Worm (Caenorhabditis elegans) whole organism, young adult: ENCODE measurements around the gene gei-4.

Experiments used
- B0035.1 ChIP-seq: sonication (generic microtip); optimal IDR thresholded peaks from 2 replicates; lab custom pipeline; 2016; ENCODE audit warnings: missing genetic modification characterization, mild to moderate bottlenecking, missing compliant biosample characterization, missing genotype, missing genetic modification reagents
- D2030.7 ChIP-seq: fragments of 200-800 bp; sonication (Bioruptor generic); IDR thresholded peaks from 2 replicates; pipeline ENCODE4 v1.3.6; 2022; ENCODE audit warnings: missing genetic modification reagents, missing genetic modification characterization, missing compliant biosample characterization
- F22D6.2 ChIP-seq: sonication (generic microtip); optimal IDR thresholded peaks from 2 replicates; lab custom pipeline; 2016; ENCODE audit warnings: mild to moderate bottlenecking, missing genetic modification characterization, missing compliant biosample characterization
- F57A8.1 ChIP-seq: fragments of 200-800 bp; sonication (Bioruptor generic); optimal IDR thresholded peaks from 2 replicates; lab custom pipeline; 2018; ENCODE audit warnings: mild to moderate bottlenecking, missing genetic modification characterization, moderate library complexity, missing compliant biosample characterization
- F57C9.4 ChIP-seq: sonication (generic microtip); optimal IDR thresholded peaks from 2 replicates; lab custom pipeline; 2017; ENCODE audit warnings: mild to moderate bottlenecking, missing genetic modification characterization, missing compliant biosample characterization
- T07F8.4 ChIP-seq: sonication (generic microtip); optimal IDR thresholded peaks from 2 replicates; lab custom pipeline; 2016; ENCODE audit warnings: mild to moderate bottlenecking, missing genetic modification characterization, moderate library complexity, missing compliant biosample characterization
- T26A5.8 ChIP-seq: sonication (generic microtip); optimal IDR thresholded peaks from 2 replicates; lab custom pipeline; 2016; ENCODE audit warnings: missing genetic modification characterization, missing compliant biosample characterization
- Y67H2A.10 ChIP-seq: fragments of 200-800 bp; sonication (Bioruptor generic); conservative IDR thresholded peaks from 2 replicates; pipeline ENCODE4 v1.3.6; 2022; ENCODE audit warnings: missing genetic modification reagents, missing genetic modification characterization, missing compliant biosample characterization
- Y79H2A.3 ChIP-seq: fragments of 200-800 bp; sonication (Bioruptor generic); conservative IDR thresholded peaks from 2 replicates; pipeline ENCODE4 v1.3.6; 2022; ENCODE audit warnings: missing genetic modification reagents, missing genetic modification characterization, missing compliant biosample characterization
- aptf-2 ChIP-seq: fragments of 200-800 bp; sonication (Bioruptor generic); conservative IDR thresholded peaks from 2 replicates; pipeline ENCODE4 v1.3.6; 2022; ENCODE audit warnings: missing genetic modification reagents, missing genetic modification characterization, missing compliant biosample characterization
- athp-1 ChIP-seq: sonication (generic microtip); optimal IDR thresholded peaks from 2 replicates; lab custom pipeline; 2017; ENCODE audit warnings: mild to moderate bottlenecking, missing genetic modification characterization, missing compliant biosample characterization
- attf-3 ChIP-seq: fragments of 200-800 bp; sonication (Bioruptor generic); conservative IDR thresholded peaks from 2 replicates; pipeline ENCODE4 v1.3.6; 2022; ENCODE audit warnings: missing genetic modification reagents, missing genetic modification characterization, missing compliant biosample characterization
- cebp-1 ChIP-seq, 2 experiments: fragments of 200-800 bp in 1 of 2; sonication (Bioruptor generic) in 1 of 2; sonication (generic microtip) in 1 of 2; IDR thresholded peaks in 1 of 2; optimal IDR thresholded peaks in 1 of 2; 2 replicates each; pipeline versions ENCODE4 v1.3.6 to Lab custom; 2017 to 2022; ENCODE audit warnings: missing compliant biosample characterization in 2 of 2, missing genetic modification characterization in 2 of 2, mild to moderate bottlenecking in 1 of 2, missing genetic modification reagents in 1 of 2, moderate library complexity in 1 of 2
- ceh-27 ChIP-seq: fragments of 200-800 bp; sonication (Bioruptor generic); optimal IDR thresholded peaks from 2 replicates; lab custom pipeline; 2018; ENCODE audit warnings: mild to moderate bottlenecking, missing genetic modification characterization, moderate library complexity, missing compliant biosample characterization
- ceh-91 ChIP-seq: fragments of 200-800 bp; sonication (Bioruptor generic); IDR thresholded peaks from 2 replicates; pipeline ENCODE4 v1.3.6; 2022; ENCODE audit warnings: missing genetic modification reagents, missing genetic modification characterization, missing compliant biosample characterization
- chd-7 ChIP-seq: sonication (generic microtip); optimal IDR thresholded peaks from 2 replicates; lab custom pipeline; 2016; ENCODE audit warnings: mild to moderate bottlenecking, missing genetic modification characterization, moderate library complexity, missing compliant biosample characterization
- die-1 ChIP-seq: sonication (generic microtip); optimal IDR thresholded peaks from 2 replicates; lab custom pipeline; 2016; ENCODE audit warnings: missing genotype, mild to moderate bottlenecking, missing genetic modification characterization, missing compliant biosample characterization
- dox-1 ChIP-seq: fragments of 200-800 bp; sonication (Bioruptor generic); IDR thresholded peaks from 2 replicates; pipeline ENCODE4 v1.3.6; 2022; ENCODE audit warnings: missing genetic modification reagents, missing genetic modification characterization, missing compliant biosample characterization
- ekl-4 ChIP-seq: fragments of 200-800 bp; sonication (Bioruptor generic); IDR thresholded peaks from 2 replicates; pipeline ENCODE4 v1.3.6; 2022; ENCODE audit warnings: missing genetic modification reagents, missing genetic modification characterization, missing compliant biosample characterization
- ets-4 ChIP-seq: fragments of 200-800 bp; sonication (Bioruptor generic); optimal IDR thresholded peaks from 2 replicates; lab custom pipeline; 2018; ENCODE audit warnings: mild to moderate bottlenecking, missing genetic modification characterization, missing compliant biosample characterization
- fkh-3 ChIP-seq: sonication (generic microtip); optimal IDR thresholded peaks from 2 replicates; lab custom pipeline; 2016; ENCODE audit warnings: mild to moderate bottlenecking, missing genetic modification characterization, missing compliant biosample characterization
- hlh-26 ChIP-seq: fragments of 200-800 bp; sonication (Bioruptor generic); conservative IDR thresholded peaks from 2 replicates; pipeline ENCODE4 v1.3.6; 2022; ENCODE audit warnings: missing genetic modification reagents, missing genetic modification characterization, missing compliant biosample characterization
- hmg-1.2 ChIP-seq: fragments of 200-800 bp; sonication (Bioruptor generic); IDR thresholded peaks from 2 replicates; pipeline ENCODE4 v1.3.6; 2022; ENCODE audit warnings: missing genetic modification reagents, missing genetic modification characterization, missing compliant biosample characterization
- hrde-1 ChIP-seq: sonication (generic microtip); optimal IDR thresholded peaks from 2 replicates; lab custom pipeline; 2016; ENCODE audit warnings: missing genetic modification characterization, mild to moderate bottlenecking, missing compliant biosample characterization, moderate library complexity, missing genotype, missing genetic modification reagents, borderline replicate concordance
- hsf-1 ChIP-seq: fragments of 200-800 bp; sonication (Bioruptor generic); IDR thresholded peaks from 2 replicates; pipeline ENCODE4 v1.3.6; 2022; ENCODE audit warnings: missing genetic modification reagents, missing genetic modification characterization, missing compliant biosample characterization
- lag-1 ChIP-seq: fragments of 200-800 bp; sonication (Bioruptor generic); IDR thresholded peaks from 2 replicates; pipeline ENCODE4 v1.3.6; 2022; ENCODE audit warnings: missing genetic modification reagents, missing genetic modification characterization, missing compliant biosample characterization
- let-607 ChIP-seq, 2 experiments: fragments of 200-800 bp in 1 of 2; sonication (Bioruptor generic) in 1 of 2; sonication (generic microtip) in 1 of 2; optimal IDR thresholded peaks; 2 replicates each; lab custom pipeline; 2016 to 2018; ENCODE audit warnings: mild to moderate bottlenecking in 2 of 2, missing compliant biosample characterization in 2 of 2, missing genetic modification characterization in 2 of 2, moderate library complexity in 2 of 2, missing genotype in 1 of 2
- lin-26 ChIP-seq: fragments of 200-800 bp; sonication (Bioruptor generic); IDR thresholded peaks from 2 replicates; pipeline ENCODE4 v1.3.6; 2022; ENCODE audit warnings: missing genetic modification reagents, missing genetic modification characterization, missing compliant biosample characterization
- lin-40 ChIP-seq: sonication (generic microtip); optimal IDR thresholded peaks from 2 replicates; lab custom pipeline; 2016; ENCODE audit warnings: missing genetic modification characterization, mild to moderate bottlenecking, missing compliant biosample characterization, missing genotype, missing genetic modification reagents
- lsl-1 ChIP-seq: fragments of 200-800 bp; sonication (Bioruptor generic); optimal IDR thresholded peaks from 2 replicates; lab custom pipeline; 2018; ENCODE audit warnings: mild to moderate bottlenecking, missing genetic modification characterization, moderate library complexity, missing compliant biosample characterization
- lsy-27 ChIP-seq: sonication (generic microtip); optimal IDR thresholded peaks from 2 replicates; lab custom pipeline; 2017; ENCODE audit warnings: missing genetic modification characterization, mild to moderate bottlenecking, missing compliant biosample characterization, antibody characterized with exemption, missing genotype, borderline replicate concordance; ENCODE audit not compliant: insufficient read depth
- mcd-1 ChIP-seq: fragments of 200-800 bp; sonication (Bioruptor generic); IDR thresholded peaks from 2 replicates; pipeline ENCODE4 v1.3.6; 2022; ENCODE audit warnings: missing genetic modification reagents, missing genetic modification characterization, missing compliant biosample characterization
- mel-28 ChIP-seq: sonication (generic microtip); optimal IDR thresholded peaks from 2 replicates; lab custom pipeline; 2016; ENCODE audit warnings: borderline replicate concordance, mild to moderate bottlenecking, missing genetic modification characterization, missing compliant biosample characterization
- nfyb-1 ChIP-seq: fragments of 200-800 bp; sonication (Bioruptor generic); IDR thresholded peaks from 2 replicates; pipeline ENCODE4 v1.3.6; 2022; ENCODE audit warnings: missing genetic modification reagents, missing genetic modification characterization, missing compliant biosample characterization
- nhr-27 ChIP-seq: fragments of 200-800 bp; sonication (Bioruptor generic); optimal IDR thresholded peaks from 2 replicates; lab custom pipeline; 2018; ENCODE audit warnings: mild to moderate bottlenecking, missing genetic modification characterization, moderate library complexity, missing compliant biosample characterization
- nhr-80 ChIP-seq: sonication (generic microtip); optimal IDR thresholded peaks from 2 replicates; lab custom pipeline; 2016; ENCODE audit warnings: missing genetic modification characterization, missing compliant biosample characterization
- snpc-1.3 ChIP-seq: sonication (generic microtip); optimal IDR thresholded peaks from 2 replicates; lab custom pipeline; 2017; ENCODE audit warnings: missing genetic modification characterization, mild to moderate bottlenecking, missing compliant biosample characterization, antibody characterized with exemption, moderate library complexity, missing genotype, missing genetic modification reagents; ENCODE audit not compliant: insufficient read depth
- snpc-4 ChIP-seq, 5 experiments: fragments of 150-350 bp in 1 of 5; sonication (generic microtip) in 4 of 5; optimal IDR thresholded peaks; 2 replicates each; lab custom pipeline; 2014 to 2018; ENCODE audit warnings: missing genetic modification characterization in 5 of 5, missing biosample characterization in 3 of 5, antibody characterized with exemption in 2 of 5, mild to moderate bottlenecking in 2 of 5, missing compliant biosample characterization in 2 of 5, missing genotype in 2 of 5, moderate library complexity in 2 of 5, missing genetic modification reagents in 1 of 5
- tbp1 ChIP-seq: fragments of 200-800 bp; sonication (Bioruptor generic); optimal IDR thresholded peaks from 2 replicates; lab custom pipeline; 2018; ENCODE audit warnings: mild to moderate bottlenecking, missing genetic modification characterization, missing compliant biosample characterization
- xnd-1 ChIP-seq: sonication (generic microtip); optimal IDR thresholded peaks from 2 replicates; lab custom pipeline; 2016; ENCODE audit warnings: missing genotype, missing genetic modification reagents, missing genetic modification characterization, missing compliant biosample characterization
- ztf-26 ChIP-seq: sonication (generic microtip); optimal IDR thresholded peaks from 2 replicates; lab custom pipeline; 2017; ENCODE audit warnings: missing genetic modification characterization, missing compliant biosample characterization
- ztf-6 ChIP-seq: fragments of 200-800 bp; sonication (Bioruptor generic); IDR thresholded peaks from 2 replicates; pipeline ENCODE4 v1.3.6; 2022; ENCODE audit warnings: missing genetic modification reagents, missing genetic modification characterization, missing compliant biosample characterization

gei-4 gene

DNA sequence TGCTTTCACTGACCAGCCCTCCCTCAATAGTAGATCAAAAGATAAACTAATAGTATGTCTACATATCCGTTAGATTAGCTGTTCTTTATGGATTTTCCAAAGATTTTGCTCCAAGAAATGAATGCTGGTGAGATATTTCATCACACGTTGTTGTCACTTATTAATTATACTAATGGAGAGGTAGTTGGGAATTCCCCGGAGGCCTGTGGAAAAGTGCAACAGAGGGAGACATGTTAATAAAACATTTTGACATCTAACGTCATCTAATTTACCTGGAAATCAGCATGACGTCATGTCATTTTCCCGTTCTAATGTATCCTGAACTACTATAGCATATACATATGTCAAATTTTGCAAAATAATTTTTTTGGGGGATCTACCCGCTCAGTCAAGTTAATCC, 1.6 kb downstream of the gei-4 start:
- TF ChIP-seq F57C9.4 (tag; lab: Kevin White, UChicago) (no peak), chd-7 (tag; lab: Kevin White, UChicago) (no peak), F57A8.1 (GFP tag; lab: Kevin White, UChicago) (no peak), cebp-1 (GFP tag; IDR thresholded peaks at IDR 0.05; lab: Robert Waterston, UW) (no peak), cebp-1 (tag; optimal IDR thresholded peaks at IDR 0.05; lab: Kevin White, UChicago) (no peak), ztf-26 (tag; lab: Kevin White, UChicago) (no peak), T07F8.4 (tag; lab: Kevin White, UChicago) (no peak), lsl-1 (GFP tag; lab: Kevin White, UChicago) (no peak), lin-40 (tag; lab: Kevin White, UChicago) (no peak), attf-3 (GFP tag; lab: Robert Waterston, UW) (no peak), Y67H2A.10 (GFP tag; lab: Robert Waterston, UW) (no peak), athp-1 (tag; lab: Kevin White, UChicago) (no peak), ets-4 (no peak), hsf-1 (GFP tag; lab: Robert Waterston, UW) (no peak), ceh-91 (GFP tag; lab: Robert Waterston, UW) (no peak), lsy-27 (tag; lab: Kevin White, UChicago) (no peak), hrde-1 (no peak), D2030.7 (GFP tag; lab: Robert Waterston, UW) (no peak), aptf-2 (GFP tag; lab: Robert Waterston, UW) (no peak), snpc-4 (GFP tag; optimal IDR thresholded peaks at IDR 0.05; lab: Kevin White, UChicago) (no peak), snpc-4 (tag; optimal IDR thresholded peaks at IDR 0.05; lab: Kevin White, UChicago) (no peak), mcd-1 (GFP tag; lab: Robert Waterston, UW) (no peak)

DNA sequence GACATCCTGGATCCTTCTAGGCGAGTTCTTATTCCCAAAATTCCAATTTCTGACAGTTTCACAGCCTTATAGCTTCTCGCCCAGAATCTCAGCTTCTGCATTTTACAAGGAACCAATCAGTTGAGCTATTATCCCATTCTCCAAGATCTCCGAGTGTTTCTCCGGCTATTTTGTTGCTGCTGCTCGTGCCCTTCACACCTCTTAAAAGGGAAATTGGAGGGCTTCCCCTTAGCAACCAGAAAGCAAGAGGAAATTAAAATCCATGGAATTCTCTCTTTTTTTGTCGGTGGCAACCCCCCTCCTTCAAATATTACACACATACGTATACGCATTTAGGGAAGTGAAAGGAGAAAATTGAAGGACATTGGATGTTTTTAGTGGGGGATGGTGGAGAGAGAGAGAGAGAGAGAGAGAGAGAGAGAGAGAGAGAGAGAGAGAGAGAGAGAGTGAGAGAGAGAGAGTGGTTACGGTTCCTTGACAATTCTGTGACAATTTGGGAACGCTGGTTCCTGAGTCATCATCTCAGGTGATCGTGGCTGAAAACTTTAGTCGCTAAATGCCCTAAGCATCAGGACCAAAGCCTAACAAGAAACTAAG, 2.6 kb downstream of the gei-4 start:
- no peak for TF ChIP-seq Y79H2A.3
- no peak for TF ChIP-seq tbp1 (GFP tag; lab: Kevin White, UChicago)
- no peak for TF ChIP-seq nfyb-1 (GFP tag; lab: Robert Waterston, UW)
- TF ChIP-seq nhr-27 (tag; lab: Kevin White, UChicago) = no peak
- TF ChIP-seq let-607 (tag; optimal IDR thresholded peaks at IDR 0.05; lab: Kevin White, UChicago) = no peak
- 0 out of 2 replicates have a peak, but pooled peaks have one; percentile 9 for TF ChIP-seq hmg-1.2 (GFP tag; lab: Robert Waterston, UW)
- TF ChIP-seq ekl-4 (GFP tag; lab: Robert Waterston, UW) = no peak
- peak; percentile 63 for TF ChIP-seq ceh-27
- TF ChIP-seq hlh-26 (GFP tag; lab: Robert Waterston, UW) = no peak
- TF ChIP-seq chd-7 (tag; lab: Kevin White, UChicago) = no peak
- TF ChIP-seq F57C9.4 (tag; lab: Kevin White, UChicago) = no peak
- TF ChIP-seq, all 124 proteins: peak for 2

DNA sequence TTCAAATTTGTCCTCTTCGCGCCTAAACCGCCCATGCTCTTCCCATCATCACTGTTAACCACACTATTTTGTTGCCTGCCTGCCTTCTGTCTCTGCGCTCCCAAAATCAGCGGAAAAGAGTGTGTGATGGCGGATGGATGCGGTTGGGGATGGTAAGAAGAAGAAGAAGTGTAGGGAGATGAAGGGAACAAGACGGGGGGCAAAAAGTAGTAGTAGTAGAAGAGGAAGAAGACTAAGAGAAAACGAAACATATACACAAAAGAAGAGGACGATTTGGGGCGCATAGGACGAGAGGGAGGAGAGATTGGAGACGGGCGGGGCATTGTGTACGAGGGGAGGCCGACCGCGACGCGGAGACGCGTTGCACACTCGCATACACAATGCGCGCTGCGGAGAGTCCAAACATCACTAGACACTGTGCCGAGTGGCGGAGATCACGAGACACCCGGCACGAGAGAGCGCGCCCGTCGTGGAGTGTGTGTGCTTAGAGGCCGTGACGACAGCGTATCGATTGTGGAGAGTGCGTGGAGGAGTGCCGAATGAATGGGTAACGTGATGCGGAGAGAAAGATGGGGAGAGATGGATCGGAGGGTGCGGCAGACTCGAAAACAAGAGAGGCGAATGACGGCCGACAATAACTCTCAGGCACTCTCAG, 5.0 kb downstream of the gei-4 start:
- peak; percentile 43; the same call in 1 of the 2 replicates for TF ChIP-seq cebp-1 (GFP tag; IDR thresholded peaks at IDR 0.05; lab: Robert Waterston, UW)
- peak; percentile 96 for TF ChIP-seq cebp-1 (tag; optimal IDR thresholded peaks at IDR 0.05; lab: Kevin White, UChicago)
- TF ChIP-seq T26A5.8 (tag; lab: Kevin White, UChicago) = no peak
- peak; percentile 77 for TF ChIP-seq F22D6.2
- peak; percentile 64 for TF ChIP-seq lin-26
- TF ChIP-seq dox-1 (GFP tag; lab: Robert Waterston, UW) = peak; percentile 95
- no peak for TF ChIP-seq xnd-1 (tag; lab: Kevin White, UChicago)
- TF ChIP-seq lag-1 (GFP tag; lab: Robert Waterston, UW) = no peak
- TF ChIP-seq ztf-6 = peak; percentile 31; the same call in 1 of the 2 replicates
- TF ChIP-seq nhr-80 (tag; lab: Kevin White, UChicago) = peak; percentile 100
- no peak for TF ChIP-seq fkh-3 (tag; lab: Kevin White, UChicago)
- TF ChIP-seq die-1 (tag; lab: Kevin White, UChicago) = peak; percentile 72
- no peak for TF ChIP-seq snpc-1.3 (tag; lab: Kevin White, UChicago)
- peak; percentile 97 for TF ChIP-seq ceh-27
- peak; percentile 79 for TF ChIP-seq B0035.1 (tag; lab: Kevin White, UChicago)
- peak; percentile 86 for TF ChIP-seq mel-28 (tag; lab: Kevin White, UChicago)
